In the genomic region with DNA sequence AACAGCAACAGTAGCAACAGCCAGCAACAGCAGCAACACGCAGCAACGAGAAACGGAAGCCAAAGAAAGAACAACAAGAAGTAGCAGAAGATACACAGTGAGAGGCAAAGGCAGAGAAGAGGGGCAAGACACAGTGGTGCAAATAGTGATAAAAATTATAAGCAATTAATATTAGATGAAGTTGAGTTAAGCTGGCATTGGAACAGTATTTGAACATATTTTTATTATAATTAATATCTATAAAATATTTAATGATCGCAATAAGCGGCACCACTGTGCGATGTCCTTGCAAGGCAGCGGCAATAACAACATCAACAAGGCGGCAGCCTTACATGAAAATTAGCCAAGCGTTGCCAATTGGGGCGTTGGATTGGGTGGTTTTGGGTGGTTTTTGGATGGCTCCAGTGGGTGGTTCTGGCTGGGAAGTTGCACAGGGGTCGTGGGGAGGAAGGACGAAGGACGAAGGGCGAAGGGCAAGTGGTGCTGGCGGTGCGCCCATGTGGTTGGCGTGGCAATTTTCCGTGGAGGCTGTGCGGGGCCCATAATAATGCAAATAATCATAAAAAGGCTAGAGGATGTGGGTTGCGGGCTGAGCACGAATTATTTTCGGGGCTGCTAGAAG, we compare ENCODE assay signal across 2 fruit fly cellular contexts.
TF ChIP-seq lines count a peak whose summit lies in the region.

No protein-coding gene starts in this region.

TF ChIP-seq in whole organism, embryonic, 481 proteins besides CTCF, POLR2A, EP300 and RAD21 (continued from another document and continues in another):
- TF ChIP-seq zen2 (GFP tag; IDR thresholded peaks at IDR 0.05; lab: Robert Waterston, UW; ENCODE audit: partially characterized antibody) (no peak), pan (optimal IDR thresholded peaks at IDR 0.05; lab: Kevin White, UChicago) (no peak), pan (GFP tag; optimal IDR thresholded peaks at IDR 0.05 in 1 of 2, IDR thresholded peaks at IDR 0.05 in 1 of 2) (peak in 1 of 2 experiments; percentile 80), Pdp1 (GFP tag; optimal IDR thresholded peaks at IDR 0.05; lab: Kevin White, UChicago) (no peak), Sox102F (GFP tag; optimal IDR thresholded peaks at IDR 0.05; lab: Kevin White, UChicago) (peak; percentile 45), Xbp1 (GFP tag; optimal IDR thresholded peaks at IDR 0.05; lab: Kevin White, UChicago) (peak; percentile 2), dimm (GFP tag; IDR thresholded peaks at IDR 0.05; lab: Robert Waterston, UW) (no peak), Hr51 (GFP tag; optimal IDR thresholded peaks at IDR 0.05; lab: Kevin White, UChicago) (peak in 1 of 2 experiments; percentile 46), Dp (GFP tag; optimal IDR thresholded peaks at IDR 0.05; lab: Kevin White, UChicago) (no peak), CG33213 (GFP tag; optimal IDR thresholded peaks at IDR 0.05; lab: Kevin White, UChicago) (no peak), unpg (GFP tag; optimal IDR thresholded peaks at IDR 0.05; lab: Kevin White, UChicago) (no peak), CG4730 (GFP tag; IDR thresholded peaks at IDR 0.05; lab: Robert Waterston, UW) (peak; percentile 66), CG10565 (GFP tag; optimal IDR thresholded peaks at IDR 0.05; lab: Kevin White, UChicago) (no peak), CG7786 (GFP tag; optimal IDR thresholded peaks at IDR 0.05; lab: Kevin White, UChicago) (no peak), Gsc (GFP tag; IDR thresholded peaks at IDR 0.05; lab: Robert Waterston, UW) (no peak), Elba2 (GFP tag; optimal IDR thresholded peaks at IDR 0.05; lab: Kevin White, UChicago) (no peak), HHEX (GFP tag; optimal IDR thresholded peaks at IDR 0.05; lab: Kevin White, UChicago) (peak; percentile 45), hth (optimal IDR thresholded peaks at IDR 0.05; lab: Kevin White, UChicago) (no peak), slbo (GFP tag; IDR thresholded peaks at IDR 0.05; lab: Robert Waterston, UW) (peak; percentile 66), cato (GFP tag; optimal IDR thresholded peaks at IDR 0.05; lab: Kevin White, UChicago; ENCODE audit: borderline replicate concordance) (no peak), CG10209 (GFP tag; optimal IDR thresholded peaks at IDR 0.05; lab: Kevin White, UChicago) (peak; percentile 16), CG2889 (GFP tag; IDR thresholded peaks at IDR 0.05; lab: Robert Waterston, UW) (no peak), seq (GFP tag; IDR thresholded peaks at IDR 0.05; lab: Robert Waterston, UW) (0 out of 2 replicates have a peak, but pooled peaks have one; percentile 36), CG6654 (GFP tag; optimal IDR thresholded peaks at IDR 0.05; lab: Kevin White, UChicago) (no peak), abd-A (tag; optimal IDR thresholded peaks at IDR 0.05; lab: Kevin White, UChicago) (peak; percentile 64), unc-4 (GFP tag; IDR thresholded peaks at IDR 0.05; lab: Robert Waterston, UW; ENCODE audit: partially characterized antibody) (no peak), CG32532 (GFP tag; IDR thresholded peaks at IDR 0.05; lab: Robert Waterston, UW) (peak; percentile 67; the same call in 1 of the 2 replicates), slou (GFP tag; optimal IDR thresholded peaks at IDR 0.05; lab: Kevin White, UChicago) (no peak), E2f1 (GFP tag; IDR thresholded peaks at IDR 0.05; lab: Robert Waterston, UW) (peak; percentile 28; the same call in 1 of the 2 replicates), Hr78 (GFP tag; optimal IDR thresholded peaks at IDR 0.05; lab: Kevin White, UChicago) (no peak), CG17385 (GFP tag; optimal IDR thresholded peaks at IDR 0.05; lab: Kevin White, UChicago) (peak; percentile 31), CG8765 (GFP tag; IDR thresholded peaks at IDR 0.05; lab: Robert Waterston, UW) (peak; percentile 72), YL-1 (GFP tag; optimal IDR thresholded peaks at IDR 0.05; lab: Kevin White, UChicago) (no peak), CG6689 (GFP tag; IDR thresholded peaks at IDR 0.05; lab: Robert Waterston, UW) (peak; percentile 64), Trl (optimal IDR thresholded peaks at IDR 0.05; lab: Kevin White, UChicago) (no peak), Trl (GFP tag; optimal IDR thresholded peaks at IDR 0.05; lab: Kevin White, UChicago) (no peak), CG11456 (GFP tag; IDR thresholded peaks at IDR 0.05; lab: Robert Waterston, UW) (peak; percentile 65; the same call in 2 of the 3 replicates), Doc3 (GFP tag; IDR thresholded peaks at IDR 0.05; lab: Robert Waterston, UW; ENCODE audit: partially characterized antibody) (no peak), dan (GFP tag; IDR thresholded peaks at IDR 0.05; lab: Robert Waterston, UW) (no peak), scrt (GFP tag; optimal IDR thresholded peaks at IDR 0.05; lab: Kevin White, UChicago) (peak; percentile 8), gro (GFP tag; optimal IDR thresholded peaks at IDR 0.05; lab: Kevin White, UChicago) (no peak), CG12299 (tag; optimal IDR thresholded peaks at IDR 0.05; lab: Kevin White, UChicago) (no peak), CG10274 (GFP tag; optimal IDR thresholded peaks at IDR 0.05; lab: Kevin White, UChicago) (no peak), Sry-β (GFP tag; optimal IDR thresholded peaks at IDR 0.05; lab: Kevin White, UChicago) (no peak), Lim3 (GFP tag; IDR thresholded peaks at IDR 0.05; lab: Robert Waterston, UW) (no peak), CG8089 (GFP tag; optimal IDR thresholded peaks at IDR 0.05; lab: Kevin White, UChicago) (no peak), Tbp (GFP tag; optimal IDR thresholded peaks at IDR 0.05; lab: Kevin White, UChicago) (no peak), Chrac-16 (GFP tag; optimal IDR thresholded peaks at IDR 0.05; lab: Kevin White, UChicago) (no peak), Opbp (GFP tag; IDR thresholded peaks at IDR 0.05; lab: Robert Waterston, UW; ENCODE audit: partially characterized antibody) (no peak), CG18619 (GFP tag; optimal IDR thresholded peaks at IDR 0.05; lab: Kevin White, UChicago) (no peak), CG10431 (GFP tag; optimal IDR thresholded peaks at IDR 0.05; lab: Kevin White, UChicago) (no peak), CG31388 (GFP tag; optimal IDR thresholded peaks at IDR 0.05; lab: Kevin White, UChicago) (no peak), Eip74EF (GFP tag; optimal IDR thresholded peaks at IDR 0.05; lab: Kevin White, UChicago) (no peak), sob (GFP tag; IDR thresholded peaks at IDR 0.05; lab: Robert Waterston, UW) (peak; percentile 56; the same call in 1 of the 2 replicates), CG1603 (tag; optimal IDR thresholded peaks at IDR 0.05; lab: Kevin White, UChicago) (no peak), GATAe (GFP tag; conservative IDR thresholded peaks at IDR 0.05; lab: Robert Waterston, UW) (no peak), her (GFP tag; optimal IDR thresholded peaks at IDR 0.05; lab: Kevin White, UChicago) (no peak), CG9797 (GFP tag; optimal IDR thresholded peaks at IDR 0.05; lab: Kevin White, UChicago) (no peak), CG12391 (tag; optimal IDR thresholded peaks at IDR 0.05; lab: Kevin White, UChicago) (peak; percentile 35), CG3065 (GFP tag; optimal IDR thresholded peaks at IDR 0.05; lab: Kevin White, UChicago) (no peak), rib (GFP tag; IDR thresholded peaks at IDR 0.05; lab: Robert Waterston, UW) (no peak), CG14050 (GFP tag; IDR thresholded peaks at IDR 0.05; lab: Robert Waterston, UW) (peak; percentile 41; the same call in 1 of the 3 replicates)

TF ChIP-seq in whole organism, prepupa, 60 proteins besides CTCF, POLR2A, EP300 and RAD21 (continued from another document):
- TF ChIP-seq CG4318 (GFP tag; optimal IDR thresholded peaks at IDR 0.05; lab: Kevin White, UChicago) (no peak), svp (GFP tag; lab: Kevin White, UChicago) (peak; percentile 68), Eip78C (GFP tag; lab: Kevin White, UChicago) (peak; percentile 68), CG11762 (GFP tag; optimal IDR thresholded peaks at IDR 0.05; lab: Kevin White, UChicago; ENCODE audit: insufficient read depth) (no peak), Eip93F (GFP tag; optimal IDR thresholded peaks at IDR 0.05; lab: Kevin White, UChicago) (no peak), salr (GFP tag; optimal IDR thresholded peaks at IDR 0.05; lab: Kevin White, UChicago) (peak in 1 of 2 experiments; percentile 21)
